Worm (Caenorhabditis elegans) whole organism, dauer: ENCODE data around the gene nspb-11.

Experiments used
- unc-62 ChIP-seq: sonication (generic microtip); optimal IDR thresholded peaks from 2 replicates; lab custom pipeline; 2017; ENCODE audit warnings: missing biosample characterization, missing genetic modification reagents, missing genetic modification characterization

nspb-11 gene

ce11 chrII:12907070-12907469 lies at the start of gene nspb-11:
Gene nspb-11 (plus strand): TSS chrII:12907370.
- no peak for TF ChIP-seq unc-62 (GFP tag; lab: Kevin White, UChicago)

DNA sequence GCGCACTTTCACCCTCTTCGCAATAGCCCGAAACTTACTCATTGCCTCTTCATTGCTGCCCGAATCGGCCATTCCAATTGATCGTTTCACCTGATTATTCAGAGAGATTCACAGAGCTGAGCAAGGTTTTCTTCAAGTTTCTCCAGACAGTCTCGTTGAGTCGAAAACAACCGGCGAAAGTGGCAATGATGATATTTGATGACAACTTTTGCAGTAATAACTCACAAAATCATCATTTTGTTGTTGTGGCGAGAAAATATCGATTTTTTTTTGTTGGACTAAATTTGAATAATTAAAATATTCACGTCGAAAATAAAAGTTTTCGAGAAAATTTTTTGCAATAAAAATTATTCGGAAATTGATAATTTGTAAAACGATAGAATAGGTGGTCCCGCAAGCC lies 41.6 kb upstream of the nspb-11 start, which contains the start of gene snf-5:
Gene snf-5, minus strand, starts transcription at position 182 of the 400 bp plus-strand sequence.
- no peak for TF ChIP-seq unc-62 (GFP tag; lab: Kevin White, UChicago)

- TF ChIP-seq unc-62 (GFP tag; lab: Kevin White, UChicago), result no peak
Observed at ce11 chrII:12866079-12866478, 41.1 kb upstream of the nspb-11 start.

- TF ChIP-seq unc-62 (GFP tag; lab: Kevin White, UChicago), result no peak
Observed at ce11 chrII:12878071-12878668, 29.0 kb upstream of the nspb-11 start, which contains the start of gene gsy-1. Gene gsy-1 (minus strand): TSS chrII:12878121.

DNA sequence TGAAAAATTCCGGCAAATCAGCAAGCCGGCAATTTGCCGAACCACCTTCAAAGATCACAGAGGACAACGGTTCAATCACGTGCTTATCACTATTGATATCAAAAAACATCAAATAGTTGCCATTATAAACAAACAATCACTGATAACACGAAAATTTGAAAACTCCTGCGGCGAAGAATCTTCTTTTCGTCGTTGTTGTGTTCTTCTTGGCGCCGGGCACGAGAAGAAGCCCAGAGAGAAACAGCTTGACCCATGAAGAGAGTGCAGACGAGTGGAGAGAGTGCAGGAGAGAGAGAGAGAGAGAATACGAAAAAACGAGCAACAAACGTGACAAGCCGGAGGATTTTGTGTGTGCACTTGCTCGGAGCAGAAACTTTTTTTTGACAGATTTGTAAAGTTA lies 28.5 kb upstream of the nspb-11 start:
- no peak for TF ChIP-seq unc-62 (GFP tag; lab: Kevin White, UChicago)

ce11 chrII:12879758-12880157 lies 27.4 kb upstream of the nspb-11 start:
- TF ChIP-seq unc-62 (GFP tag; lab: Kevin White, UChicago), result no peak

- no peak for TF ChIP-seq unc-62 (GFP tag; lab: Kevin White, UChicago)
Observed at ce11 chrII:12880406-12880805, 26.8 kb upstream of the nspb-11 start, which contains the start of gene F35C5.1. Gene F35C5.1 (plus strand): TSS chrII:12880804.

DNA sequence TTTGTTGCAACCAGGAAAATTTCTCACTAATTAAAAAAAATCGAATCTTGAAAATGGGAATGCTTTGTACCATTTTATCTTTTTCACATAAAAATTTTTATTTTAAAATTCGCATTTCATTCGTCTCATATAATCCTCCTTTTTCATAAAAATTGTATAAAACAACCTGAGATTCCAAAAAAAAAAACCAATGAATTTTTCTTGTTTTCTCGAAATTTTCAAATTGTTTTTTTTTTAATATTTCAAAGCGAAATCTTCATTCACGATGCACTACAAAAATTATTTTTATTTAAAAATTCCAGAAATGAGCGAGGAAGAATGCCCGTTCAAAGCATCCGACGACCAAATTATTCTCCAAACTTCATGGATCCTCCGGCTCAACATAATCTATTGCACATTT lies 22.2 kb upstream of the nspb-11 start, which contains the start of gene sra-14:
Gene sra-14, plus strand, starts transcription at position 301 of the 400 bp plus-strand sequence.
- no peak for TF ChIP-seq unc-62 (GFP tag; lab: Kevin White, UChicago)

DNA sequence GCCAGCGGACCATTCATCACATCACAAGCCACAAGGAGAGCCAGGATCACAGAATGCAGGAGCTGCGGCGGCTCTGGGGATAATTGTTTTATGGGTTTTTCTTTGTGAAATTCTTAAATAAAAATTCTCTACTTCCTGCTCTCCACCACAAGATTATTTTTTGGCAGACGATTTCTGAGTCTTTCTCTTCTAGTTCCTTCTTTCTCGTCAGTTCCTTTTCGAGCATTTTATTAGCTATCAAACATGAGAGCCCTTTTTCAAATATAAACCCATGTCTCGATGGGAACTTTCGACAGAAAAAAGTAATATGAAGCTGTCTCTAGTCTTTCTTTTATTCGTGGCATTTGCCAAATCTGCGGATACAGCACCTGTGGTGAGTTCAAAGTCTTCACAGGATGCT lies 18.7 kb upstream of the nspb-11 start, which contains the start of gene F35C5.3:
Gene F35C5.3, plus strand, starts transcription at position 301 of the 400 bp plus-strand sequence.
- TF ChIP-seq unc-62 (GFP tag; lab: Kevin White, UChicago), result no peak

ce11 chrII:12892407-12892806 lies 14.8 kb upstream of the nspb-11 start:
- TF ChIP-seq unc-62 (GFP tag; lab: Kevin White, UChicago), result no peak

DNA sequence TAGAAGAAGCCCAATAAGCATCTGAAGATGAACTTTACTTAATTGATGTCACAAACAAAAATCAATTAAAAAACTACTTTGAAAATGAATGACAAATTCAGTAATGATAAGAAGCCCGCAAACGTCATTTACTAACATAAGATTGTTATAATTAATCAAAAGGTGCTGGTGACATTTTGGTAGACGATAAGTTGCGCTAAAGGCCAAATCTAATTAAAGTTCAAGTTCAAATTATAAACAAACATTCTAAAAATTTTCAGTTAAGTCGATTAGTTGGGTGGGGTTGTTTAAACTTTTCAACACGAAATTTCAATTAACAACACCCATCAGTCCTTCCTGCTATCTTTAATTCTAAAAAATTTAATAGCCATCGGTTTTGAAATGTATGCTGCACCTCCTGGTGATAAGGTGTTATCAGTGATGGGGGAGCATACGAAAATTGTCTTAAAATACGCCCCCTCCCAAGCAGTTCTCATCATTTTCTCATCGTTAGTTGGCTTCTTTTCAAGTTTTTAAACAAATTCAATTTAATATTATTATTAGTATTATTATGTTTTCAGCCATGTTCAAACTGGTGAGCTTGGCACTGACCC lies 12.0 kb upstream of the nspb-11 start, which contains the start of the genes clec-62 and clec-63:
Gene clec-62, minus strand, starts transcription at position 51 of the 593 bp plus-strand sequence.
Gene clec-63, plus strand, starts transcription at position 561 of the 593 bp plus-strand sequence.
- TF ChIP-seq unc-62 (GFP tag; lab: Kevin White, UChicago), result no peak

DNA sequence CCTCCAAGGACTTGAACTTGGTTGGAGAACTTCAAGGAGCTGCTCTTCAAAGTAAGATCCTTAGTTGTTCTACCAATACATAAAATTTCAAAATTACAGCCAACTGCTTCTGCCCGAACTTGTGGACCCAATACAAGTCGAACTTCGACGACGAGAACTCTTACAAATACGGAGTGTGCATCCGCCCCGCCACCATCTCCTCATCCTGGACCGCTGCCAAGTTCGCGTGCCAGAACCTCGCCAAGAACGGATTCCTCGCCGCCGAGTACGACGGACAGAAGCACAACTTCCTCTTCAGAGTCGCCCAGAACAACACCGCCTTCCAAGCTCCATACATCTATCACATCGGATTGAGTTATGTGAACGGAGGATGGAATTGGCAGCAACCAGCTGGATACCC lies 10.5 kb upstream of the nspb-11 start:
- no peak for TF ChIP-seq unc-62 (GFP tag; lab: Kevin White, UChicago)

DNA sequence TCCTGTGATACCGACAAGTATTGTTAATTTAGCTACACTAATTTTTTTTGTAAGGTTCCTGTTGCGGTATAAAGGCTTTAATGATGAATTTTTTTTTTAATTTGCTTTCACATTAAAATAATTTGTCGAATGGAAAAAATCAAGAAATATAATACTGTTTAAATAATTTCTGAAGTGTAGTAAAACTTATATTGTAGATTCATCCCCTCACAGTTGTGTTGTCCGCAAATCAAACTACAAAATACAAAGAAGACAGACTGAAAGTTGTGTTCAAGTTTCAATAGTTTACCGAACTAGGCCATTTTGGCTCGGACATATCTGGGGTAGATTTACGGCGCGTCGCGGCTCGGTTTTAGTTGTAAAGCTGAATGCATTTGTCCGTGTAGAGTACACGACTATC lies 9.8 kb upstream of the nspb-11 start:
- no peak for TF ChIP-seq unc-62 (GFP tag; lab: Kevin White, UChicago)

ce11 chrII:12897942-12898341 lies 9.2 kb upstream of the nspb-11 start, which contains the start of gene clec-64:
Gene clec-64 (plus strand): TSS chrII:12898242.
- TF ChIP-seq unc-62 (GFP tag; lab: Kevin White, UChicago), result no peak

DNA sequence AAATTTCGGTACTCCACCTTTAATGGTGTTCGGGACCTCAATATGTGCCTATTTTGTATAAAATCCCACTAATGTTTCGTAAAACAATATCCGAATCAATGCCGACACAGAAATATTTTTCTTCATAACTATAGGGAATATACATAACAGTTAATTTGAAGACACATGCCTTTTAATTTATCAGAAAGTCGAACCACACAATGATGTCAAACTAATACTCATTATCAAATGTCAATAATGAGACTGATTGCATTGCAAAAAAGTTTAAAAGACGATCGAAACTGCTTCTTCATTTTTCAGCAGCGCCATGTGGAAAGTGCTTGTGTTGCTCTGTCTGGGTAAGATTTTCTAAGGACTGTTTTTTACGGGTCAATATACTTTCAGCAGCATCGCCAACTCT lies 6.1 kb upstream of the nspb-11 start, which contains the start of gene clec-65:
Gene clec-65, plus strand, starts transcription at position 301 of the 400 bp plus-strand sequence.
- TF ChIP-seq unc-62 (GFP tag; lab: Kevin White, UChicago), result no peak

DNA sequence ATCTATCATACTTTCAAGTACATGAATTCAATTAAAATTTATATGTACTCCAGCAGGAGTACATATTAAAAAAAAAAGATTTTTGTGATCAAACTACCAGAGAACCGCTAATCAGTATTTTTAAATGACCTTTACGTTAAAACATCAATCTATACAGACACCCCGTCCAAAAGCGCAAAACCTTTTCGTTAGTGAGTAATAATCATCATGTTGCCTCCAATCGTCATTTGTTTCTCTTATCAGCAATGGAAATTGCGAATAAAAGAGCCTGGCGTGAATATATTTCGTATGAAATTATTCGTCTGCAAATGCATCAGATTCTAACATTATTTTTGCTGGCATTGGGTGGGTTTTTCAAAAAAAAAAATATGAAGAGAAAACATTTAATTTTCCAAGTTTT lies 3.0 kb upstream of the nspb-11 start, which contains the start of gene clec-66:
Gene clec-66, plus strand, starts transcription at position 225 of the 400 bp plus-strand sequence.
- no peak for TF ChIP-seq unc-62 (GFP tag; lab: Kevin White, UChicago)
